Worm (Caenorhabditis elegans): ENCODE data around the gene math-37.
"Not testable (repeated sequence)": the region's sequence is repeated elsewhere in the genome, so short reads cannot be mapped to it uniquely, and the experiment has no call there.

The math-37 gene

DNA sequence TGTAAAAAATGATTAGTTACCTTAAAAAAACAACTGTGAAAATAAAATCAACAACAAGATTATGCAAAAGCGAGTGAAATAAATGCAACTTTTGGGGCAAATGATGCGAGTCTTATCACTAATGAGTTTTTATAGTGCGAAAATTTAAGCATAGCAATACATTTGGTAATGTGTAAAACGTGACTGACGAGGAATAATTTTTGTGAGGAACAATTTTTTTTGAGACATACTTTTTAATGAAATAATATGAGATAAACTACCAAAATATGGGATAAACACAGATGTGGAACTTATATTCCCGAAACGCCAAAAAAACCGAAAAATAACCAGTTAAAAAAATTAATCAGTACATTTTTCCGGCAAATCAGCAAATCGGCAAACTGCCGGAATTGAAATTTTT lies 41.6 kb downstream of the math-37 start, which contains the start of gene F07E5.9:
F07E5.9 (minus strand) TSS at position 101 of the 400 bp plus-strand sequence.
- TF ChIP-seq T22C8.4 (GFP tag; IDR thresholded peaks at IDR 0.05) (no peak), klf-2 (GFP tag; conservative IDR thresholded peaks at IDR 0.05) (no peak)

DNA sequence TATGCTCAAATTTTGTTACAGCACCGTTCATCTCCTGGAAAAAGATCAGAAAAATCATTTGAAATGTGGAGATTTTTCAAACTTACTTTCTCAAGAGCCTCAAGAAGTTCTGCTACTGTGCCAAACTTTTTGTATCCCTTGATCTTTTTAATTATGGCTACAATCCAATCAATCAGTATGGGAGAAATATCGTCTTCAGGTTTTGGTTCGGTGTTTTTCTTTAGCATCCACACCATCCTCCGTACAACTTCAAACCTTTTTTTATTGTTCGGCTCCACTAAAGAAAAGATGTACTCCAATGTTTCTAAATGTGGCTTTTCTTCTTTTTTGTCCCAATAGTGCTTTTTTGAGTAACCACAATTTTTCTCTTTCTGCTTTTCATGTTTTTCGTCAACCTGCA lies 45.5 kb downstream of the math-37 start:
- TF ChIP-seq flt-1 (GFP tag; IDR thresholded peaks at IDR 0.05) (no peak), ref-1 (GFP tag; conservative IDR thresholded peaks at IDR 0.05) (no peak), klf-2 (GFP tag; conservative IDR thresholded peaks at IDR 0.05) (no peak), ztf-23 (GFP tag; IDR thresholded peaks at IDR 0.05) (no peak), tab-1 (GFP tag; IDR thresholded peaks at IDR 0.05) (no peak), T22C8.4 (GFP tag; IDR thresholded peaks at IDR 0.05) (no peak)

DNA sequence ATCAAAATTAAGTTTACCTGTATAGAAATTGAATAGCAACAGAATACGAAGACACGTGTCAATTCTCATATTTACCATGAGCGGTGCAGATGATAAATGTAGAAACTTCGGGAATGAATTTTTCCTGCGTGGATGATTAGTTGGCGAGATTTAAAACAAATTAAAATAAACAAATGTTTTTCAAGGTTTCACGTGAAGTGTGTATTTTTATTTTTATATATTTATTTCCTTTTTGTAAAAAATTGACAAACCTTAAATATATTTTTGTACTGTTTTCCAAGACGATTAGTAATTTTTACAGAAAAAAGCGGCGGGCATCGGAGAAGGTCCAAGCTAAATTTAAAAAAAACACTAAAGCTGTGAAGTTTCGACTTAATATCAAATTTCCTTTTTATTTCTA lies 46.5 kb downstream of the math-37 start, which contains the start of gene F07E5.8:
F07E5.8 (minus strand) TSS at position 101 of the 400 bp plus-strand sequence.
- TF ChIP-seq klf-2 (GFP tag; conservative IDR thresholded peaks at IDR 0.05) (no peak), tab-1 (GFP tag; IDR thresholded peaks at IDR 0.05) (no peak), flt-1 (GFP tag; IDR thresholded peaks at IDR 0.05) (no peak), med-1 (GFP tag; optimal IDR thresholded peaks at IDR 0.05; ENCODE audit: insufficient read depth) (no peak), T22C8.4 (GFP tag; IDR thresholded peaks at IDR 0.05) (no peak)

DNA sequence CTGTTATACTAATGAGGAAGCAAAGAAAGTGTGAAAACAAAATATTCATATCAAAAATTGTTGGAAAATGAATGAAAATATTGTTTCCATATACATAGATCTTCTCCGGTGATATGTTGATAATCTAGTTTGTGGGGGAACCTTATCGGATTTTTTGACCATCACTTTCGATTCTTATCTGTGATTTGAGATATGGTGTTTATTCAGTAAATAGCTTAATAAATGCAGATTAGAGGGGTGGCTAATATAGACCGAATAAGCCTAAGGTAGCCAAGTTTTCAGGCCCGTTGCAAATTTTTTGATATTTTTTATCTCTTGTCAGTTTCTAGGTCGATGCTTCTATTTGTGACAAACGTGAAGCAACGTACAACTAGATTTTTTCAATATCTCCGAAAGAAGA lies 50.6 kb downstream of the math-37 start, which contains the start of gene F07E5.7:
F07E5.7 (minus strand) TSS at position 101 of the 400 bp plus-strand sequence.
- TF ChIP-seq ref-1 (GFP tag; conservative IDR thresholded peaks at IDR 0.05) (no peak), cog-1 (tag; optimal IDR thresholded peaks at IDR 0.05) (no peak), flt-1 (GFP tag; IDR thresholded peaks at IDR 0.05) (no peak), tab-1 (GFP tag; IDR thresholded peaks at IDR 0.05) (no peak), ztf-23 (GFP tag; IDR thresholded peaks at IDR 0.05) (no peak), med-1 (GFP tag; optimal IDR thresholded peaks at IDR 0.05; ENCODE audit: insufficient read depth) (no peak), T22C8.4 (GFP tag; IDR thresholded peaks at IDR 0.05) (no peak), ztf-29 (GFP tag; IDR thresholded peaks at IDR 0.05) (no peak), klf-2 (GFP tag; conservative IDR thresholded peaks at IDR 0.05) (no peak)

DNA sequence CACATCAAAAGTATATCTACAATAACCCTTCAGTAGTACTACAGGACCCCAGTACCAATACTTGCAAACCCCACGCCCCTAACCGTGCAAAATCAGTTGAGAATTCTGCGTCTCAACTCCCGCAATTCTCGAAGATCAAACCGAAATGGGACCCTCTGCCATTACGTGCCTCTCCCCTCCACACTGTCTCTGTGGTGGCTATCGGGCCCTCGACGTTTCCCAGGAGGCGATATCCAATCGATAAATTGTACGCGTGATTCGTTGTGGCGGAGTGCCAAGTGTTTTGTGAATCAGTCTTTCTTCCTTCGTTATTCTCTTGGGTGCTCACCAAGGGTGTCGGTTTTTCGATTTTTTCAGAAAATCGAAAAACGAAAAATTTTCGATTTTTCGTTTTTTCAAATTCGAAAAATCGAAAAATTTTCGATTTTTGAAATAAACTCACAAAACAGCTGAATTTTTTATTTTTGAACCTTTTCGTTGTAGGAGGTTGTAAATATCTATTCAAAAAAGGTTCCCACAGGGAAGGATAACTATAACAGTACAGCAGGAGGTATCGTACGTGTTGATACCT lies 54.5 kb downstream of the math-37 start, which contains the start of gene F07E5.12:
F07E5.12 (plus strand) TSS at position 521 of the 571 bp plus-strand sequence.
- TF ChIP-seq ztf-29, tab-1, ztf-23 (GFP tag; IDR thresholded peaks at IDR 0.05): not testable (repeated sequence)

All from whole organism, midembryonic.